Worm (Caenorhabditis elegans) whole organism, L4/young adult: ENCODE measurements around the gene Y37H2C.4.

ENCODE experiments used
- W03F9.2 ChIP-seq: fragments of 150-350 bp; optimal IDR thresholded peaks from 2 replicates; lab custom pipeline; 2014; ENCODE audit warnings: missing biosample characterization, missing genetic modification characterization
- dao-5 ChIP-seq: sonication (generic microtip); optimal IDR thresholded peaks from 2 replicates; lab custom pipeline; 2016; ENCODE audit warnings: missing genotype, missing genetic modification characterization, moderate library complexity, missing compliant biosample characterization
- him-1 ChIP-seq: sonication (generic microtip); optimal IDR thresholded peaks from 2 replicates; lab custom pipeline; 2016; ENCODE audit warnings: missing genotype, missing genetic modification reagents, missing genetic modification characterization, missing compliant biosample characterization

ce11 chrV:18246077-18246476 is 24.4 kb upstream of the Y37H2C.4 start:
- TF ChIP-seq W03F9.2 (no peak), him-1 (tag; lab: Kevin White, UChicago) (no peak), dao-5 (no peak)
